Fruit fly (Drosophila melanogaster): ENCODE measurements around the gene CG7910.

dm6 chr3R:8105088-8105542 is 18.1 kb downstream of the CG7910 start, which contains the start of gene puc:
- TF ChIP-seq pan (optimal IDR thresholded peaks at IDR 0.05): no peak
- TF ChIP-seq h (GFP tag; optimal IDR thresholded peaks at IDR 0.05): peak; percentile 66
- TF ChIP-seq Hr78 (GFP tag; optimal IDR thresholded peaks at IDR 0.05): no peak
- TF ChIP-seq br (GFP tag; optimal IDR thresholded peaks at IDR 0.05): peak; percentile 24
- peak; percentile 93 for TF ChIP-seq psq (GFP tag; optimal IDR thresholded peaks at IDR 0.05)

Data from whole organism, wandering third instar larva.